Fruit fly (Drosophila melanogaster) whole organism, adult: Measurements from ENCODE around the gene CG6901.
A peak's percentile ranks its signal among the peaks of the same experiment; 100 is the strongest.

ENCODE experiments used
- CG11617 ChIP-seq: fragments of 200-800 bp; sonication (Bioruptor generic); optimal IDR thresholded peaks from 2 replicates; lab custom pipeline; 2017; ENCODE audit warnings: mild to moderate bottlenecking, missing biosample characterization, missing genetic modification reagents, missing genetic modification characterization
- CG12768 ChIP-seq: fragments of 200-800 bp; sonication (Bioruptor generic); optimal IDR thresholded peaks from 2 replicates; lab custom pipeline; 2017; ENCODE audit warnings: missing biosample characterization, missing genetic modification characterization, mild to moderate bottlenecking, moderate library complexity, missing genetic modification reagents
- CG14711 ChIP-seq: fragments of 200-800 bp; sonication (Bioruptor generic); optimal IDR thresholded peaks from 2 replicates; lab custom pipeline; 2018; ENCODE audit warnings: missing biosample characterization, mild to moderate bottlenecking, missing genetic modification characterization, moderate library complexity
- CG1620 ChIP-seq: fragments of 200-800 bp; sonication (Bioruptor generic); optimal IDR thresholded peaks from 2 replicates; lab custom pipeline; 2016; ENCODE audit warnings: missing biosample characterization, missing genetic modification characterization
- CG33017 ChIP-seq: fragments of 200-800 bp; sonication (Bioruptor generic); optimal IDR thresholded peaks from 2 replicates; lab custom pipeline; 2018; ENCODE audit warnings: missing biosample characterization, mild to moderate bottlenecking, missing genetic modification characterization, moderate library complexity
- CG5204 ChIP-seq: fragments of 200-800 bp; sonication (Bioruptor generic); optimal IDR thresholded peaks from 2 replicates; lab custom pipeline; 2016; ENCODE audit warnings: missing biosample characterization, missing genetic modification characterization
- CG7045 ChIP-seq: fragments of 200-800 bp; sonication (Bioruptor generic); optimal IDR thresholded peaks from 2 replicates; lab custom pipeline; 2017; ENCODE audit warnings: missing biosample characterization, mild to moderate bottlenecking, missing genetic modification characterization
- CG7101 ChIP-seq: fragments of 200-800 bp; sonication (Bioruptor generic); optimal IDR thresholded peaks from 2 replicates; lab custom pipeline; 2018; ENCODE audit warnings: missing biosample characterization, mild to moderate bottlenecking, missing genetic modification characterization, moderate library complexity
- Clk ChIP-seq: fragments of 200-800 bp; sonication (Bioruptor generic); optimal IDR thresholded peaks from 2 replicates; lab custom pipeline; 2017; ENCODE audit warnings: missing biosample characterization, missing genetic modification characterization
- Crg-1 ChIP-seq: fragments of 200-800 bp; sonication (Bioruptor generic); optimal IDR thresholded peaks from 2 replicates; lab custom pipeline; 2016; ENCODE audit warnings: missing biosample characterization, missing genetic modification characterization
- Hr96 ChIP-seq: fragments of 200-800 bp; sonication (Bioruptor generic); optimal IDR thresholded peaks from 2 replicates; lab custom pipeline; 2016; ENCODE audit warnings: missing biosample characterization, missing genetic modification characterization
- Mnt ChIP-seq: fragments of 200-800 bp; sonication (Bioruptor generic); optimal IDR thresholded peaks from 2 replicates; lab custom pipeline; 2016; ENCODE audit warnings: missing biosample characterization, mild to moderate bottlenecking, missing genetic modification characterization
- bab1 ChIP-seq: fragments of 200-800 bp; sonication (Bioruptor generic); optimal IDR thresholded peaks from 3 replicates; lab custom pipeline; 2019; ENCODE audit warnings: missing biosample characterization, mild to moderate bottlenecking, missing genetic modification characterization, moderate library complexity
- cic ChIP-seq: fragments of 200-800 bp; sonication (Bioruptor generic); optimal IDR thresholded peaks from 2 replicates; lab custom pipeline; 2017; ENCODE audit warnings: missing biosample characterization, mild to moderate bottlenecking, missing genetic modification characterization, moderate library complexity
- cnc ChIP-seq, 2 experiments: fragments of >200 bp; optimal IDR thresholded peaks; 2 replicates each; lab custom pipeline; 2017
- kay ChIP-seq: fragments of 200-800 bp; sonication (Bioruptor generic); peaks from one replicate; lab custom pipeline; 2016; ENCODE audit warnings: missing biosample characterization, missing genetic modification characterization, borderline replicate concordance
- ovo ChIP-seq: fragments of 200-800 bp; sonication (Bioruptor generic); optimal IDR thresholded peaks from 2 replicates; lab custom pipeline; 2016; ENCODE audit warnings: missing biosample characterization, missing genetic modification characterization
- pad ChIP-seq: fragments of 200-800 bp; sonication (Bioruptor generic); optimal IDR thresholded peaks from 3 replicates; lab custom pipeline; 2017; ENCODE audit warnings: missing biosample characterization, missing genetic modification characterization, mild to moderate bottlenecking, moderate library complexity, missing genetic modification reagents
- tj ChIP-seq: fragments of 200-800 bp; sonication (Bioruptor generic); optimal IDR thresholded peaks from 3 replicates; lab custom pipeline; 2017; ENCODE audit warnings: missing biosample characterization, mild to moderate bottlenecking, missing genetic modification characterization, moderate library complexity
- toe ChIP-seq: fragments of 200-800 bp; sonication (Bioruptor generic); optimal IDR thresholded peaks from 2 replicates; lab custom pipeline; 2016; ENCODE audit warnings: missing biosample characterization, missing genetic modification characterization

Gene CG6901

dm6 chr3R:16334797-16335196 is 11.6 kb downstream of the CG6901 start:
- no peak for TF ChIP-seq Mnt
- TF ChIP-seq cnc (optimal IDR thresholded peaks at IDR 0.05; lab: Kevin White, UChicago): no peak
- TF ChIP-seq CG11617 (GFP tag; lab: Kevin White, UChicago): no peak
- TF ChIP-seq Clk (GFP tag; lab: Kevin White, UChicago): no peak
- TF ChIP-seq CG14711: no peak
- TF ChIP-seq CG33017: no peak
- no peak for TF ChIP-seq pad
- TF ChIP-seq Hr96 (GFP tag; lab: Kevin White, UChicago): no peak
- TF ChIP-seq CG7101: no peak
- TF ChIP-seq CG1620 (GFP tag; lab: Kevin White, UChicago): no peak
- no peak for TF ChIP-seq CG12768
- no peak for TF ChIP-seq CG5204 (GFP tag; lab: Kevin White, UChicago)
- no peak for TF ChIP-seq toe
- TF ChIP-seq CG7045 (GFP tag; lab: Kevin White, UChicago): no peak
- no peak for TF ChIP-seq tj (GFP tag; lab: Kevin White, UChicago)

DNA sequence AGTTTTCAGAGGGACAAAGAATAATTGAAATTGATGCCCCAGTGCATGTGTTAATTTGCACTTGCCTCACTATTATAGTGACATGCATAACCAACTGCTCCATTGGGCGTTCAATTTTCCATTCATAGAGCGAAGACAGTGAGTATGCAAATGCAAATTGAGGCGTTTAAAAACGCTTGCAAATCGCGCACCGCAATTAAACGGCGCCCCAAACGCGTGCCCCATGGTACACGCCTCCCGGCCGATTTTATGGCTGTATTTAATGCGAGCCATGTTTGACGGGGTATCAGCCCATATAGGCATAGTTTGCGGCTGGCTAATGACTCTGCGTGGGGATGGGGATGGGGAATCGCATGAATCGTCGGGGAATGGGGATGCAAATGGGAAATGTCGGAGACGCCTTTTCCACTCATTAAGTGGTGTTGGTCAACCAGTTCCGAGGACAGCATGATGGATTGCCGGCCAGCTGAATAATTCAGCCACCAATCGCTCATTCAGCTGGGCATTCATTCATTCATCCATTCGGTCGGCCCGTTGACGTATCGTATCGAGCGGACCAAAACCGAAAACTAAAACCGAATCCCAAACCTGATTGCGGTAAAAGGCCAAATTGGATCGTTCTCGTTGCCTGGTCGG is 12.3 kb downstream of the CG6901 start:
- no peak for TF ChIP-seq kay (GFP tag; lab: Kevin White, UChicago)
- no peak for TF ChIP-seq bab1 (GFP tag; lab: Kevin White, UChicago)
- TF ChIP-seq Clk (GFP tag; lab: Kevin White, UChicago): no peak
- TF ChIP-seq ovo (GFP tag; lab: Kevin White, UChicago): no peak
- no peak for TF ChIP-seq toe
- TF ChIP-seq CG11617 (GFP tag; lab: Kevin White, UChicago): no peak
- TF ChIP-seq CG33017: no peak
- TF ChIP-seq cic (GFP tag; lab: Kevin White, UChicago): no peak
- no peak for TF ChIP-seq Mnt
- no peak for TF ChIP-seq CG14711
- TF ChIP-seq CG7101: no peak
- no peak for TF ChIP-seq CG7045 (GFP tag; lab: Kevin White, UChicago)
- no peak for TF ChIP-seq CG1620 (GFP tag; lab: Kevin White, UChicago)
- TF ChIP-seq CG12768: no peak
- no peak for TF ChIP-seq cnc (optimal IDR thresholded peaks at IDR 0.05; lab: Kevin White, UChicago)
- TF ChIP-seq tj (GFP tag; lab: Kevin White, UChicago): no peak
- TF ChIP-seq CG5204 (GFP tag; lab: Kevin White, UChicago): no peak
- TF ChIP-seq Hr96 (GFP tag; lab: Kevin White, UChicago): no peak
- no peak for TF ChIP-seq pad

DNA sequence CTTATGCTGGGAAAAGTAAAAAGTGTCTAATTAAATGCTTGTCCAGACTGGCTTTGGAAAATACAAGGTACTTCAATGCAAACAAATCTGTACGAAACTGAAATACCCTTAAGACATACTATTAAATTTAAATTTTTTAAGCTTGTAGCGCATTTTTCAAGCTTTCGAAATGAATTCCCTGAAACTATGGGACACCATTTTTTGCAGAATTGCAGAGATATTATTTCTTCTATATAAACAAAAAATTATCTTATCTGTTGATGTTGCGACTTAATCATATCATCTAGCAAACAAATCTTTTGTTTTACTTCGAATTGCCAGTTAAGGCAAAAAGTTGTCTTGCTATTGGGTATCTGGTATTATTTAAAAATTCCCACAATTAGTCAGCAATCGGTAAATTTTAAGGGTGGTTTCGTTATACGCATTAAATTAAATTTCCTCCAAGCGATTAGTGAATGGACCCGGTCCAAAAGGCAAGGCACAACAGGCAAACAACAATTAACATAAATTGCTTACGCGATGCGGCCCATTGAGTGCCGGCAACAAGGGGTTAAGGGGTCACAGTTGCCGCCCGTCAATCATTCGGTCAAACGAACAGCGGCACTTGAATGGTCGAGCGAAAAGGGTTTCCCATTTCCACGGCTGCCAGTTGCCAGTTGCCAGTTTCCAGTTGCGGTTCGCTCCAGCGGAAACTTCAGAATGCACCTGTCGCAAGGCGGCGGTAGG is 13.3 kb downstream of the CG6901 start:
- peak; percentile 10 for TF ChIP-seq CG33017
- TF ChIP-seq CG11617 (GFP tag; lab: Kevin White, UChicago): no peak
- TF ChIP-seq kay (GFP tag; lab: Kevin White, UChicago): peak; percentile 86
- TF ChIP-seq tj (GFP tag; lab: Kevin White, UChicago): peak; percentile 28
- TF ChIP-seq CG12768: peak; percentile 24

dm6 chr3R:16337053-16337385 is 13.8 kb downstream of the CG6901 start:
- TF ChIP-seq CG7045 (GFP tag; lab: Kevin White, UChicago) (no peak), kay (GFP tag; lab: Kevin White, UChicago) (no peak), CG33017 (no peak), CG14711 (no peak), pad (no peak), Mnt (no peak), tj (GFP tag; lab: Kevin White, UChicago) (no peak), CG12768 (no peak), Crg-1 (GFP tag; lab: Kevin White, UChicago) (no peak), toe (no peak), Hr96 (GFP tag; lab: Kevin White, UChicago) (no peak), CG1620 (GFP tag; lab: Kevin White, UChicago) (no peak), cnc (optimal IDR thresholded peaks at IDR 0.05; lab: Kevin White, UChicago) (no peak), CG7101 (no peak)

DNA sequence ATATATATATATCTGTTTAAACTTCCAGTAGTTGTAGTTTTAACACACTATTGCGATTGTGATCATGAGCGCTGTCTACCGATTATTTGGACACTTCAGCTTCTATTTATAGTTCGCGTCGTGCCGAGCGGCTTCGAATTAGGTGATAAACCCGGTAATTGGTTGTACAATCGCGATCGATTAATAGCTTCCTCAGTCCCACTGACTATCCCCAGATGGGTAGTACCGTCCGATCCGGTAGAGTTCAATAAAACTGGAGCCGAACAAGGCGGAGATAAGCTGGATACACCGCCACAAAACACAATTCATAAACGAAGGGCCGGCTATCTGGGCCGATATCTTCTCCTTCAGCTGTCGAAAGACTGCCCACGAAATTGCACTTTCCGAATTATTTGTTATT is 14.6 kb downstream of the CG6901 start:
- TF ChIP-seq tj (GFP tag; lab: Kevin White, UChicago) (no peak), Mnt (no peak), toe (no peak), CG7045 (GFP tag; lab: Kevin White, UChicago) (no peak), pad (no peak), CG11617 (GFP tag; lab: Kevin White, UChicago) (no peak), Clk (GFP tag; lab: Kevin White, UChicago) (no peak), CG1620 (GFP tag; lab: Kevin White, UChicago) (no peak), CG5204 (GFP tag; lab: Kevin White, UChicago) (no peak)

dm6 chr3R:16338342-16338741 is 15.1 kb downstream of the CG6901 start:
- TF ChIP-seq Mnt (peak; percentile 65), bab1 (GFP tag; lab: Kevin White, UChicago) (peak; percentile 60), pad (peak; percentile 15), CG33017 (peak; percentile 3), ovo (GFP tag; lab: Kevin White, UChicago) (no peak), cic (GFP tag; lab: Kevin White, UChicago) (peak; percentile 37)

dm6 chr3R:16339475-16339874 is 16.3 kb downstream of the CG6901 start, which contains the start of gene Sulf1:
Sulf1 (minus strand) TSS chr3R:16339575.
- no peak for TF ChIP-seq Crg-1 (GFP tag; lab: Kevin White, UChicago)
- TF ChIP-seq pad: no peak
- TF ChIP-seq Hr96 (GFP tag; lab: Kevin White, UChicago): no peak
- no peak for TF ChIP-seq CG7101
- no peak for TF ChIP-seq CG14711
- TF ChIP-seq cic (GFP tag; lab: Kevin White, UChicago): no peak
- TF ChIP-seq CG33017: no peak
- TF ChIP-seq cnc (optimal IDR thresholded peaks at IDR 0.05; lab: Kevin White, UChicago): no peak
- TF ChIP-seq CG7045 (GFP tag; lab: Kevin White, UChicago): no peak
- TF ChIP-seq toe: no peak
